Worm (Caenorhabditis elegans) whole organism, L2 larva: ENCODE results near the gene max-2.

Experiments used
- C34F6.9 ChIP-seq: fragments of 150-350 bp; optimal IDR thresholded peaks from 2 replicates; lab custom pipeline; 2014; ENCODE audit warnings: missing biosample characterization, missing genetic modification characterization
- F13H6.1 ChIP-seq: sonication (generic microtip); optimal IDR thresholded peaks from 2 replicates; lab custom pipeline; 2016; ENCODE audit warnings: missing genetic modification characterization, missing compliant biosample characterization
- R02D3.7 ChIP-seq: fragments of 150-350 bp; optimal IDR thresholded peaks from 2 replicates; lab custom pipeline; 2014; ENCODE audit warnings: missing biosample characterization, missing genetic modification characterization
- Y55F3AM.14 ChIP-seq: fragments of 200-800 bp; sonication (Bioruptor generic); optimal IDR thresholded peaks from 2 replicates; lab custom pipeline; 2018; ENCODE audit warnings: mild to moderate bottlenecking, missing genetic modification characterization, missing compliant biosample characterization
- alr-1 ChIP-seq: fragments of 150-350 bp; optimal IDR thresholded peaks from 2 replicates; lab custom pipeline; 2014; ENCODE audit warnings: missing biosample characterization, missing genetic modification characterization
- blmp-1 ChIP-seq: sonication (generic microtip); optimal IDR thresholded peaks from 2 replicates; lab custom pipeline; 2017; ENCODE audit warnings: missing genetic modification characterization, mild to moderate bottlenecking, missing compliant biosample characterization, antibody characterized with exemption, moderate library complexity; ENCODE audit not compliant: insufficient read depth
- ceh-82 ChIP-seq: fragments of 150-350 bp; optimal IDR thresholded peaks from 2 replicates; lab custom pipeline; 2014; ENCODE audit warnings: missing biosample characterization, missing genetic modification characterization
- crh-2 ChIP-seq: sonication (generic microtip); optimal IDR thresholded peaks from 2 replicates; lab custom pipeline; 2017; ENCODE audit warnings: missing biosample characterization, missing genetic modification characterization
- egl-27 ChIP-seq: sonication (generic microtip); optimal IDR thresholded peaks from 3 replicates; lab custom pipeline; 2017; ENCODE audit warnings: missing biosample characterization, missing genetic modification reagents, missing genetic modification characterization
- elt-1 ChIP-seq: fragments of 150-350 bp; optimal IDR thresholded peaks from 2 replicates; lab custom pipeline; 2014; ENCODE audit warnings: missing biosample characterization, missing genetic modification characterization
- elt-3 ChIP-seq: sonication (generic microtip); optimal IDR thresholded peaks from 2 replicates; lab custom pipeline; 2017; ENCODE audit warnings: missing biosample characterization, missing genetic modification characterization
- fos-1 ChIP-seq: fragments of 150-350 bp; optimal IDR thresholded peaks from 2 replicates; lab custom pipeline; 2014; ENCODE audit warnings: missing biosample characterization, missing genetic modification characterization
- lin-11 ChIP-seq: fragments of 150-350 bp; sonication (generic microtip); optimal IDR thresholded peaks from 2 replicates; lab custom pipeline; 2014; ENCODE audit warnings: missing biosample characterization, missing genetic modification characterization, inconsistent platforms, mixed read lengths
- lin-13 ChIP-seq: fragments of 150-350 bp; optimal IDR thresholded peaks from 2 replicates; lab custom pipeline; 2014; ENCODE audit warnings: missing biosample characterization, missing genetic modification reagents, missing genetic modification characterization
- lsy-2 ChIP-seq, 2 experiments: fragments of 150-350 bp in 1 of 2; sonication (generic microtip) in 1 of 2; optimal IDR thresholded peaks; 2 replicates each; lab custom pipeline; 2014 to 2017; ENCODE audit warnings: missing biosample characterization in 2 of 2, missing genetic modification characterization in 2 of 2
- mab-5 ChIP-seq: fragments of 150-350 bp; optimal IDR thresholded peaks from 2 replicates; lab custom pipeline; 2014; ENCODE audit warnings: missing biosample characterization, missing genetic modification characterization
- mbf-1 ChIP-seq: sonication (generic microtip); optimal IDR thresholded peaks from 2 replicates; lab custom pipeline; 2017; ENCODE audit warnings: missing biosample characterization, missing genetic modification characterization
- mdl-1 ChIP-seq, 2 experiments: fragments of 150-350 bp in 1 of 2; sonication (generic microtip) in 1 of 2; optimal IDR thresholded peaks; 2 replicates each; lab custom pipeline; 2017; ENCODE audit warnings: missing biosample characterization in 2 of 2, missing genetic modification characterization in 2 of 2
- nhr-129 ChIP-seq: fragments of 150-350 bp; optimal IDR thresholded peaks from 2 replicates; lab custom pipeline; 2014; ENCODE audit warnings: missing biosample characterization, missing genetic modification characterization
- nhr-21 ChIP-seq: fragments of 150-350 bp; optimal IDR thresholded peaks from 2 replicates; lab custom pipeline; 2014; ENCODE audit warnings: missing biosample characterization, missing genetic modification characterization
- nhr-23 ChIP-seq: fragments of 150-350 bp; optimal IDR thresholded peaks from 2 replicates; lab custom pipeline; 2014; ENCODE audit warnings: missing biosample characterization, missing genetic modification reagents, missing genetic modification characterization
- nhr-6 ChIP-seq: fragments of 150-350 bp; optimal IDR thresholded peaks from 2 replicates; lab custom pipeline; 2014; ENCODE audit warnings: missing biosample characterization, missing genetic modification characterization
- nhr-77 ChIP-seq: fragments of 150-350 bp; optimal IDR thresholded peaks from 2 replicates; lab custom pipeline; 2014; ENCODE audit warnings: missing biosample characterization, missing genetic modification characterization
- sem-4 ChIP-seq: fragments of 150-350 bp; optimal IDR thresholded peaks from 2 replicates; lab custom pipeline; 2014; ENCODE audit warnings: missing biosample characterization, missing genetic modification reagents, missing genetic modification characterization
- sma-9 ChIP-seq, 2 experiments: fragments of 150-350 bp in 1 of 2; sonication (generic microtip) in 1 of 2; optimal IDR thresholded peaks; 2 replicates each; lab custom pipeline; 2014 to 2016; ENCODE audit warnings: missing genetic modification characterization in 2 of 2, mild to moderate bottlenecking in 1 of 2, missing biosample characterization in 1 of 2, missing compliant biosample characterization in 1 of 2, missing genetic modification reagents in 1 of 2, moderate library complexity in 1 of 2
- unc-55 ChIP-seq: fragments of 150-350 bp; sonication (generic microtip); optimal IDR thresholded peaks from 3 replicates; lab custom pipeline; 2014; ENCODE audit warnings: missing biosample characterization, missing genetic modification reagents, missing genetic modification characterization
- unc-62 ChIP-seq: fragments of 150-350 bp; optimal IDR thresholded peaks from 2 replicates; lab custom pipeline; 2014; ENCODE audit warnings: missing biosample characterization, missing genetic modification reagents, missing genetic modification characterization
- zag-1 ChIP-seq: fragments of 150-350 bp; optimal IDR thresholded peaks from 2 replicates; lab custom pipeline; 2014; ENCODE audit warnings: missing biosample characterization, missing genetic modification characterization
- ztf-4 ChIP-seq: fragments of 150-350 bp; optimal IDR thresholded peaks from 2 replicates; lab custom pipeline; 2014; ENCODE audit warnings: missing biosample characterization, missing genetic modification characterization

max-2 gene

ce11 chrII:13025794-13026412, at the start of gene max-2:
max-2 (minus strand) TSS chrII:13025844.
- TF ChIP-seq elt-3 (tag; lab: Kevin White, UChicago) (no peak), fos-1 (tag; lab: Kevin White, UChicago) (peak; percentile 88)

- TF ChIP-seq elt-3 (tag; lab: Kevin White, UChicago), result no peak
- no peak for TF ChIP-seq nhr-6 (tag; lab: Kevin White, UChicago)
- no peak for TF ChIP-seq lin-13 (GFP tag; lab: Kevin White, UChicago)
- no peak for TF ChIP-seq nhr-77 (tag; lab: Kevin White, UChicago)
- no peak for TF ChIP-seq ztf-4 (tag; lab: Kevin White, UChicago)
- no peak for TF ChIP-seq mbf-1 (tag; lab: Kevin White, UChicago)
Observed at ce11 chrII:13073742-13074141, 48.1 kb upstream of the max-2 start.

- TF ChIP-seq sem-4, result no peak
- TF ChIP-seq mbf-1 (tag; lab: Kevin White, UChicago), result no peak
- TF ChIP-seq sma-9 (GFP tag; optimal IDR thresholded peaks at IDR 0.05; lab: Kevin White, UChicago), result peak; percentile 1
- no peak for TF ChIP-seq sma-9 (tag; optimal IDR thresholded peaks at IDR 0.05; lab: Kevin White, UChicago)
- peak; percentile 79 for TF ChIP-seq fos-1 (tag; lab: Kevin White, UChicago)
- TF ChIP-seq, all 48 proteins: peak for 2
Observed at ce11 chrII:13073102-13073501, 47.5 kb upstream of the max-2 start, which contains the start of gene F42G4.5. F42G4.5 (plus strand) TSS chrII:13073480.

ce11 chrII:13066777-13067290, 41.2 kb upstream of the max-2 start:
- peak; percentile 6 for TF ChIP-seq unc-55 (GFP tag; lab: Kevin White, UChicago)
- no peak for TF ChIP-seq mbf-1 (tag; lab: Kevin White, UChicago)
- TF ChIP-seq F13H6.1, result peak; percentile 37
- peak in 1 of 2 experiments; percentile 12 for TF ChIP-seq lsy-2 (tag; optimal IDR thresholded peaks at IDR 0.05; lab: Kevin White, UChicago)
- no peak for TF ChIP-seq Y55F3AM.14 (GFP tag; lab: Kevin White, UChicago)
- peak; percentile 28 for TF ChIP-seq nhr-129 (tag; lab: Kevin White, UChicago)
- peak; percentile 3 for TF ChIP-seq sma-9 (GFP tag; optimal IDR thresholded peaks at IDR 0.05; lab: Kevin White, UChicago)
- no peak for TF ChIP-seq sma-9 (tag; optimal IDR thresholded peaks at IDR 0.05; lab: Kevin White, UChicago)

- no peak for TF ChIP-seq ztf-4 (tag; lab: Kevin White, UChicago)
- no peak for TF ChIP-seq unc-62 (GFP tag; lab: Kevin White, UChicago)
- TF ChIP-seq crh-2 (tag; lab: Kevin White, UChicago), result peak; percentile 23
- TF ChIP-seq elt-1 (tag; lab: Kevin White, UChicago), result no peak
- no peak for TF ChIP-seq nhr-21 (tag; lab: Kevin White, UChicago)
- TF ChIP-seq alr-1, result no peak
- no peak for TF ChIP-seq ceh-82 (tag; lab: Kevin White, UChicago)
- TF ChIP-seq lin-11 (tag; lab: Kevin White, UChicago), result no peak
- no peak for TF ChIP-seq zag-1
- no peak for TF ChIP-seq egl-27
- no peak for TF ChIP-seq nhr-6 (tag; lab: Kevin White, UChicago)
- peak; percentile 23 for TF ChIP-seq sma-9 (GFP tag; optimal IDR thresholded peaks at IDR 0.05; lab: Kevin White, UChicago)
- no peak for TF ChIP-seq sma-9 (tag; optimal IDR thresholded peaks at IDR 0.05; lab: Kevin White, UChicago)
- peak; percentile 5 for TF ChIP-seq C34F6.9 (tag; lab: Kevin White, UChicago)
- TF ChIP-seq mab-5 (tag; lab: Kevin White, UChicago), result peak; percentile 35
- TF ChIP-seq nhr-129 (tag; lab: Kevin White, UChicago), result peak; percentile 33
- TF ChIP-seq mdl-1 (tag; optimal IDR thresholded peaks at IDR 0.05; lab: Kevin White, UChicago), result peak in 1 of 2 experiments; percentile 67
- peak; percentile 10 for TF ChIP-seq F13H6.1
- no peak for TF ChIP-seq fos-1 (tag; lab: Kevin White, UChicago)
- no peak for TF ChIP-seq R02D3.7 (tag; lab: Kevin White, UChicago)
- TF ChIP-seq Y55F3AM.14 (GFP tag; lab: Kevin White, UChicago), result peak; percentile 12
- TF ChIP-seq nhr-23, result no peak
- peak in 1 of 2 experiments; percentile 37 for TF ChIP-seq lsy-2 (tag; optimal IDR thresholded peaks at IDR 0.05; lab: Kevin White, UChicago)
- TF ChIP-seq, all 48 proteins: peak for 9
Observed at ce11 chrII:13065251-13065650, 39.6 kb upstream of the max-2 start.

- no peak for TF ChIP-seq mab-5 (tag; lab: Kevin White, UChicago)
- TF ChIP-seq lsy-2 (tag; optimal IDR thresholded peaks at IDR 0.05; lab: Kevin White, UChicago), result no peak
- no peak for TF ChIP-seq blmp-1 (tag; lab: Kevin White, UChicago)
- no peak for TF ChIP-seq Y55F3AM.14 (GFP tag; lab: Kevin White, UChicago)
- no peak for TF ChIP-seq unc-55 (GFP tag; lab: Kevin White, UChicago)
- no peak for TF ChIP-seq unc-62 (GFP tag; lab: Kevin White, UChicago)
- TF ChIP-seq alr-1, result no peak
Observed at ce11 chrII:13059196-13059595, 33.6 kb upstream of the max-2 start.
